Worm (Caenorhabditis elegans) whole organism, L4 larva: Measurements from ENCODE around the gene nlp-21.

Experiments used
- D1046.2 ChIP-seq: fragments of 200-800 bp; sonication (Bioruptor generic); IDR thresholded peaks from 2 replicates; pipeline ENCODE4 v1.3.6; 2022; ENCODE audit warnings: missing genetic modification characterization, missing compliant biosample characterization
- F26F4.8 ChIP-seq: fragments of 200-800 bp; sonication (Bioruptor generic); conservative IDR thresholded peaks from 2 replicates; pipeline ENCODE4 v1.3.6; 2022; ENCODE audit warnings: missing genetic modification characterization, missing compliant biosample characterization
- F37D6.2 ChIP-seq: sonication (generic microtip); optimal IDR thresholded peaks from 2 replicates; lab custom pipeline; 2016; ENCODE audit warnings: mild to moderate bottlenecking, missing genetic modification characterization, missing compliant biosample characterization
- F44E2.7 ChIP-seq: fragments of 200-800 bp; sonication (Bioruptor generic); IDR thresholded peaks from 2 replicates; pipeline ENCODE4 v2.1.2; 2022; ENCODE audit warnings: missing genetic modification characterization, missing compliant biosample characterization
- F49E8.2 ChIP-seq: sonication (generic microtip); optimal IDR thresholded peaks from 2 replicates; lab custom pipeline; 2016; ENCODE audit warnings: missing compliant biosample characterization, mild to moderate bottlenecking, missing genetic modification characterization, borderline replicate concordance
- R02D3.7 ChIP-seq: fragments of 150-350 bp; sonication (generic microtip); optimal IDR thresholded peaks from 3 replicates; lab custom pipeline; 2014; ENCODE audit warnings: missing biosample characterization, missing genetic modification characterization
- T26A8.4 ChIP-seq: fragments of 200-800 bp; sonication (Bioruptor generic); IDR thresholded peaks from 2 replicates; pipeline ENCODE4 v1.3.6; 2022; ENCODE audit warnings: missing genetic modification characterization, missing compliant biosample characterization
- ZK337.2 ChIP-seq: fragments of 200-800 bp; sonication (Bioruptor generic); IDR thresholded peaks from 2 replicates; pipeline ENCODE4 v1.3.6; 2022; ENCODE audit warnings: missing genetic modification reagents, missing genetic modification characterization, missing compliant biosample characterization
- aly-2 ChIP-seq: sonication (generic microtip); optimal IDR thresholded peaks from 2 replicates; lab custom pipeline; 2018; ENCODE audit warnings: missing biosample characterization, missing genetic modification characterization
- arid-1 ChIP-seq: fragments of 200-800 bp; sonication (Bioruptor generic); conservative IDR thresholded peaks from 2 replicates; pipeline ENCODE4 v1.3.6; 2022; ENCODE audit warnings: missing genetic modification reagents, missing genetic modification characterization, missing compliant biosample characterization
- ceh-28 ChIP-seq: fragments of 150-350 bp; optimal IDR thresholded peaks from 2 replicates; lab custom pipeline; 2014; ENCODE audit warnings: missing biosample characterization, missing genetic modification reagents, missing genetic modification characterization
- ceh-62 ChIP-seq: sonication (generic microtip); optimal IDR thresholded peaks from 2 replicates; lab custom pipeline; 2017; ENCODE audit warnings: missing biosample characterization, missing genetic modification characterization
- ces-1 ChIP-seq: fragments of 150-350 bp; sonication (generic microtip); optimal IDR thresholded peaks from 4 replicates; lab custom pipeline; 2014; ENCODE audit warnings: missing biosample characterization, missing genetic modification reagents, missing genetic modification characterization
- daf-16 ChIP-seq, 3 experiments: sonication (generic microtip); optimal IDR thresholded peaks; 2 replicates each; lab custom pipeline; 2016 to 2017; ENCODE audit warnings: missing genetic modification characterization in 3 of 3, missing genetic modification reagents in 3 of 3, mild to moderate bottlenecking in 2 of 3, missing compliant biosample characterization in 2 of 3, missing biosample characterization in 1 of 3, moderate library complexity in 1 of 3
- daf-19 ChIP-seq: fragments of 200-800 bp; sonication (Bioruptor generic); conservative IDR thresholded peaks from 2 replicates; pipeline ENCODE4 v1.3.6; 2022; ENCODE audit warnings: missing genetic modification characterization, missing compliant biosample characterization
- dmd-6 ChIP-seq: fragments of 200-800 bp; sonication (Bioruptor generic); IDR thresholded peaks from 2 replicates; pipeline ENCODE4 v1.3.6; 2022; ENCODE audit warnings: missing genetic modification reagents, missing genetic modification characterization, missing compliant biosample characterization
- dmd-8 ChIP-seq: fragments of 200-800 bp; sonication (Bioruptor generic); IDR thresholded peaks from 2 replicates; pipeline ENCODE4 v1.3.6; 2022; ENCODE audit warnings: missing genetic modification characterization, missing compliant biosample characterization
- duxl-1 ChIP-seq: sonication (generic microtip); optimal IDR thresholded peaks from 2 replicates; lab custom pipeline; 2016; ENCODE audit warnings: mild to moderate bottlenecking, missing genetic modification characterization, moderate library complexity, missing compliant biosample characterization; ENCODE audit not compliant: poor library complexity
- dve-1 ChIP-seq: sonication (generic microtip); optimal IDR thresholded peaks from 2 replicates; lab custom pipeline; 2017; ENCODE audit warnings: antibody characterized with exemption, mild to moderate bottlenecking, missing genetic modification characterization, missing compliant biosample characterization; ENCODE audit not compliant: insufficient read depth
- egl-27 ChIP-seq: sonication (generic microtip); optimal IDR thresholded peaks from 3 replicates; lab custom pipeline; 2017; ENCODE audit warnings: missing biosample characterization, missing genetic modification reagents, missing genetic modification characterization
- egl-43 ChIP-seq: fragments of 200-800 bp; sonication (Bioruptor generic); IDR thresholded peaks from 2 replicates; pipeline ENCODE4 v1.3.6; 2022; ENCODE audit warnings: missing genetic modification reagents, missing genetic modification characterization, missing compliant biosample characterization
- fos-1 ChIP-seq: fragments of 150-350 bp; optimal IDR thresholded peaks from 2 replicates; lab custom pipeline; 2014; ENCODE audit warnings: missing biosample characterization, missing genetic modification characterization
- hmg-1.1 ChIP-seq: fragments of 200-800 bp; sonication (Bioruptor generic); IDR thresholded peaks from 2 replicates; pipeline ENCODE4 v1.3.6; 2022; ENCODE audit warnings: missing genetic modification reagents, missing genetic modification characterization, missing compliant biosample characterization
- lin-13 ChIP-seq: fragments of 150-350 bp; optimal IDR thresholded peaks from 2 replicates; lab custom pipeline; 2014; ENCODE audit warnings: missing biosample characterization, missing genetic modification reagents, missing genetic modification characterization
- lin-29 ChIP-seq: fragments of 200-800 bp; sonication (Bioruptor generic); IDR thresholded peaks from 2 replicates; pipeline ENCODE4 v1.3.6; 2022; ENCODE audit warnings: missing genetic modification reagents, missing genetic modification characterization, missing compliant biosample characterization
- lin-38 ChIP-seq: fragments of 200-800 bp; sonication (Bioruptor generic); IDR thresholded peaks from 2 replicates; pipeline ENCODE4 v1.3.6; 2022; ENCODE audit warnings: missing genetic modification reagents, missing genetic modification characterization, missing compliant biosample characterization
- lsy-2 ChIP-seq, 2 experiments: fragments of 150-350 bp in 1 of 2; sonication (generic microtip) in 1 of 2; optimal IDR thresholded peaks; 2 replicates each; lab custom pipeline; 2014 to 2017; ENCODE audit warnings: missing biosample characterization in 2 of 2, missing genetic modification characterization in 2 of 2
- madf-5 ChIP-seq, 2 experiments: fragments of 200-800 bp; sonication (Bioruptor generic); IDR thresholded peaks; 2 replicates each; pipeline ENCODE4 v1.3.6; 2022; ENCODE audit warnings: missing compliant biosample characterization in 2 of 2, missing genetic modification characterization in 2 of 2
- madf-9 ChIP-seq: fragments of 200-800 bp; sonication (Bioruptor generic); conservative IDR thresholded peaks from 2 replicates; pipeline ENCODE4 v1.3.6; 2022; ENCODE audit warnings: missing genetic modification reagents, missing genetic modification characterization, missing compliant biosample characterization
- mdt-29 ChIP-seq: fragments of 200-800 bp; sonication (Bioruptor generic); IDR thresholded peaks from 2 replicates; pipeline ENCODE4 v1.3.6; 2022; ENCODE audit warnings: missing genetic modification reagents, missing genetic modification characterization, missing compliant biosample characterization
- mes-2 ChIP-seq: sonication (generic microtip); optimal IDR thresholded peaks from 2 replicates; lab custom pipeline; 2016; ENCODE audit warnings: missing genotype, mild to moderate bottlenecking, missing genetic modification characterization, missing compliant biosample characterization; ENCODE audit not compliant: poor library complexity, severe bottlenecking
- mxl-3 ChIP-seq: fragments of 200-800 bp; sonication (Bioruptor generic); optimal IDR thresholded peaks from 2 replicates; lab custom pipeline; 2018; ENCODE audit warnings: mild to moderate bottlenecking, missing genetic modification characterization, missing compliant biosample characterization
- nhr-111 ChIP-seq: fragments of 200-800 bp; sonication (Bioruptor generic); optimal IDR thresholded peaks from 2 replicates; lab custom pipeline; 2018; ENCODE audit warnings: mild to moderate bottlenecking, missing genetic modification characterization, missing compliant biosample characterization
- nhr-42 ChIP-seq: fragments of 200-800 bp; sonication (Bioruptor generic); IDR thresholded peaks from 2 replicates; pipeline ENCODE4 v1.3.6; 2022; ENCODE audit warnings: missing genetic modification characterization, missing compliant biosample characterization
- nhr-48 ChIP-seq: sonication (generic microtip); optimal IDR thresholded peaks from 2 replicates; lab custom pipeline; 2016; ENCODE audit warnings: mild to moderate bottlenecking, missing genetic modification characterization, missing compliant biosample characterization
- rbr-2 ChIP-seq: sonication (generic microtip); optimal IDR thresholded peaks from 2 replicates; lab custom pipeline; 2016; ENCODE audit warnings: missing genotype, missing genetic modification characterization, missing compliant biosample characterization
- set-16 ChIP-seq: fragments of 200-800 bp; sonication (Bioruptor generic); IDR thresholded peaks from 2 replicates; pipeline ENCODE4 v1.3.6; 2022; ENCODE audit warnings: missing genetic modification reagents, missing genetic modification characterization, missing compliant biosample characterization
- snpc-1.2 ChIP-seq: fragments of 200-800 bp; sonication (Bioruptor generic); IDR thresholded peaks from 2 replicates; pipeline ENCODE4 v1.3.6; 2022; ENCODE audit warnings: missing genetic modification reagents, missing genetic modification characterization, missing compliant biosample characterization
- snpc-4 ChIP-seq: fragments of 150-350 bp; optimal IDR thresholded peaks from 2 replicates; lab custom pipeline; 2014; ENCODE audit warnings: missing biosample characterization, missing genetic modification characterization
- spr-1 ChIP-seq: sonication (generic microtip); optimal IDR thresholded peaks from 2 replicates; lab custom pipeline; 2016; ENCODE audit warnings: mild to moderate bottlenecking, missing genetic modification characterization, missing compliant biosample characterization
- tra-1 ChIP-seq: fragments of 200-800 bp; sonication (Bioruptor generic); IDR thresholded peaks from 2 replicates; pipeline ENCODE4 v1.3.6; 2022; ENCODE audit warnings: missing genetic modification reagents, missing genetic modification characterization, missing compliant biosample characterization
- unc-130 ChIP-seq: sonication (generic microtip); optimal IDR thresholded peaks from 2 replicates; lab custom pipeline; 2016; ENCODE audit warnings: missing genetic modification reagents, missing genetic modification characterization, missing compliant biosample characterization
- unc-39 ChIP-seq: sonication (generic microtip); optimal IDR thresholded peaks from 2 replicates; lab custom pipeline; 2017; ENCODE audit warnings: missing biosample characterization, missing genetic modification characterization
- unc-62 ChIP-seq, 3 experiments: fragments of 150-350 bp in 1 of 3; sonication (generic microtip); optimal IDR thresholded peaks in 2 of 3; peaks in 1 of 3; 1 replicate in 1 of 3; 2 replicates in 2 of 3; lab custom pipeline; 2014 to 2017; ENCODE audit warnings: missing biosample characterization in 3 of 3, missing genetic modification characterization in 3 of 3, missing genetic modification reagents in 3 of 3, missing genotype in 1 of 3
- vab-7 ChIP-seq: fragments of 200-800 bp; sonication (Bioruptor generic); IDR thresholded peaks from 2 replicates; pipeline ENCODE4 v1.3.6; 2022; ENCODE audit warnings: missing genetic modification reagents, missing genetic modification characterization, missing compliant biosample characterization
- zag-1 ChIP-seq: fragments of 150-350 bp; optimal IDR thresholded peaks from 2 replicates; lab custom pipeline; 2014; ENCODE audit warnings: missing biosample characterization, missing genetic modification characterization
- zfp-2 ChIP-seq: sonication (generic microtip); optimal IDR thresholded peaks from 2 replicates; lab custom pipeline; 2016; ENCODE audit warnings: mild to moderate bottlenecking, missing genetic modification characterization, missing compliant biosample characterization
- zip-2 ChIP-seq: fragments of 150-350 bp; optimal IDR thresholded peaks from 2 replicates; lab custom pipeline; 2014; ENCODE audit warnings: missing biosample characterization, missing genetic modification characterization
- ztf-7 ChIP-seq: fragments of 150-350 bp; optimal IDR thresholded peaks from 2 replicates; lab custom pipeline; 2014; ENCODE audit warnings: missing biosample characterization, missing genetic modification characterization

Gene nlp-21

ce11 chrIII:11353499-11353898 lies 39.6 kb downstream of the nlp-21 start:
- TF ChIP-seq nhr-48 (tag; lab: Kevin White, UChicago): no peak
- TF ChIP-seq nhr-111 (GFP tag; lab: Kevin White, UChicago): no peak
- TF ChIP-seq egl-43: peak; percentile 78
- TF ChIP-seq madf-9: no peak; the same call in 1 of the 2 replicates
- TF ChIP-seq F49E8.2: no peak
- TF ChIP-seq dve-1 (tag; lab: Kevin White, UChicago): no peak
- TF ChIP-seq R02D3.7 (tag; lab: Kevin White, UChicago): no peak
- TF ChIP-seq zip-2 (tag; lab: Kevin White, UChicago): no peak
- 0 out of 2 replicates have a peak, but pooled peaks have one; percentile 28 for TF ChIP-seq arid-1 (GFP tag; lab: Robert Waterston, UW)
- TF ChIP-seq lin-13 (GFP tag; lab: Kevin White, UChicago): no peak
- TF ChIP-seq duxl-1 (tag; lab: Kevin White, UChicago): no peak
- TF ChIP-seq unc-39 (tag; lab: Kevin White, UChicago): no peak
- TF ChIP-seq aly-2 (tag; lab: Kevin White, UChicago): no peak
- TF ChIP-seq daf-19 (GFP tag; lab: Robert Waterston, UW): 0 out of 2 replicates have a peak, but pooled peaks have one; percentile 65
- TF ChIP-seq nhr-42 (GFP tag; lab: Robert Waterston, UW): peak; percentile 44; the same call in 1 of the 2 replicates
- TF ChIP-seq mxl-3 (GFP tag; lab: Kevin White, UChicago): peak; percentile 41
- TF ChIP-seq snpc-4 (tag; lab: Kevin White, UChicago): no peak
- no peak for TF ChIP-seq spr-1 (tag; lab: Kevin White, UChicago)
- no peak for TF ChIP-seq F37D6.2
- TF ChIP-seq ZK337.2 (GFP tag; lab: Robert Waterston, UW): peak; percentile 24; the same call in 1 of the 2 replicates
- no peak for TF ChIP-seq egl-27 (tag; lab: Kevin White, UChicago)
- TF ChIP-seq mes-2 (tag; lab: Kevin White, UChicago): peak; percentile 52
- peak in 1 of 2 experiments; percentile 13 for TF ChIP-seq lsy-2 (tag; optimal IDR thresholded peaks at IDR 0.05; lab: Kevin White, UChicago)
- TF ChIP-seq madf-5 (GFP tag; IDR thresholded peaks at IDR 0.05; lab: Robert Waterston, UW): no peak
- TF ChIP-seq unc-130 (GFP tag; lab: Kevin White, UChicago): peak; percentile 16
- TF ChIP-seq T26A8.4 (GFP tag; lab: Robert Waterston, UW): 0 out of 2 replicates have a peak, but pooled peaks have one; percentile 39
- TF ChIP-seq ceh-62 (tag; lab: Kevin White, UChicago): no peak
- TF ChIP-seq D1046.2 (GFP tag; lab: Robert Waterston, UW): peak; percentile 36; the same call in 1 of the 2 replicates
- TF ChIP-seq ceh-28 (tag; lab: Kevin White, UChicago): no peak
- no peak for TF ChIP-seq ztf-7
- 0 out of 2 replicates have a peak, but pooled peaks have one; percentile 48 for TF ChIP-seq mdt-29 (GFP tag; lab: Robert Waterston, UW)
- TF ChIP-seq F26F4.8 (GFP tag; lab: Robert Waterston, UW): no peak
- TF ChIP-seq tra-1 (GFP tag; lab: Robert Waterston, UW): peak; percentile 56; the same call in 1 of the 2 replicates
- no peak for TF ChIP-seq lin-29
- TF ChIP-seq unc-62 (GFP tag; optimal IDR thresholded peaks at IDR 0.05 in 1 of 2; lab: Kevin White, UChicago): no peak
- TF ChIP-seq unc-62 (tag; optimal IDR thresholded peaks at IDR 0.05; lab: Kevin White, UChicago): no peak
- peak; percentile 35 for TF ChIP-seq ces-1 (GFP tag; lab: Kevin White, UChicago)
- TF ChIP-seq daf-16 (GFP tag; optimal IDR thresholded peaks at IDR 0.05; lab: Kevin White, UChicago): no peak
- peak; percentile 26 for TF ChIP-seq daf-16 (tag; optimal IDR thresholded peaks at IDR 0.05; lab: Kevin White, UChicago)
- peak; percentile 45 for TF ChIP-seq lin-38 (GFP tag; lab: Robert Waterston, UW)
- TF ChIP-seq rbr-2 (tag; lab: Kevin White, UChicago): no peak
- 0 out of 2 replicates have a peak, but pooled peaks have one; percentile 37 for TF ChIP-seq hmg-1.1
- no peak for TF ChIP-seq snpc-1.2
- 0 out of 2 replicates have a peak, but pooled peaks have one; percentile 30 for TF ChIP-seq F44E2.7 (GFP tag; lab: Robert Waterston, UW)
- 0 out of 2 replicates have a peak, but pooled peaks have one; percentile 59 for TF ChIP-seq dmd-8 (GFP tag; lab: Robert Waterston, UW)
- TF ChIP-seq zag-1 (tag; lab: Kevin White, UChicago): no peak
- TF ChIP-seq zfp-2 (tag; lab: Kevin White, UChicago): no peak
- peak; percentile 69 for TF ChIP-seq vab-7 (GFP tag; lab: Robert Waterston, UW)
- TF ChIP-seq set-16 (GFP tag; lab: Robert Waterston, UW): no peak
- TF ChIP-seq fos-1: no peak
- peak; percentile 37; the same call in 1 of the 2 replicates for TF ChIP-seq dmd-6 (GFP tag; lab: Robert Waterston, UW)
